Worm (Caenorhabditis elegans): ENCODE data around the gene srxa-15.

Gene srxa-15

DNA sequence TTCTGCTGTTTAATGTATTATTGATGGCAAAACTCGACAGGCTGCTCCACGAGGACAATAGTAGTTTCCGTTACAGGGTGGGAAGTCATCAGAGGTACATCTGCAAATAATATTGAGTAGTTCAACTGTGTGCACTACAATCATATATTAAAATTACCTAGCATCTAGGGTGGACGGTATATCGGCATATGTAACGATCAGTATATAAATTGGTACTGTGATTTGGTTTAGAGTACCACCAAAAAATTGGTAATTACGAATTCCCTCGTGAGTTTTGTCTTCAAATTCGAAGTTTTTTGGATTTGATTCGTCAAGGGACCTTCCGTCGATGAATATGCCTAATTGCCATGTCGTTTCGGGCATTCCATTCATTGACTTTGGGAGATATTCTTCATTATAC lies 5.1 kb upstream of the srxa-15 start, which contains the start of gene ttr-13:
Gene ttr-13 (minus strand): TSS at position 101 of the 400 bp plus-strand sequence.
- TF ChIP-seq fkh-3 (tag; optimal IDR thresholded peaks at IDR 0.05) = no peak
- no peak for TF ChIP-seq lin-40 (tag; optimal IDR thresholded peaks at IDR 0.05)
- no peak for TF ChIP-seq lag-1 (GFP tag; IDR thresholded peaks at IDR 0.05)
- no peak for TF ChIP-seq sptf-2 (GFP tag; optimal IDR thresholded peaks at IDR 0.05)
- TF ChIP-seq sdz-38 (tag; optimal IDR thresholded peaks at IDR 0.05) = no peak
- TF ChIP-seq aptf-2 (GFP tag; conservative IDR thresholded peaks at IDR 0.05) = no peak
- no peak for TF ChIP-seq lir-1 (GFP tag; conservative IDR thresholded peaks at IDR 0.05)
- no peak for TF ChIP-seq snpc-1.3 (tag; optimal IDR thresholded peaks at IDR 0.05; ENCODE audit: insufficient read depth)
- no peak for TF ChIP-seq Y67H2A.10 (GFP tag; conservative IDR thresholded peaks at IDR 0.05)
- TF ChIP-seq efl-1 (GFP tag; optimal IDR thresholded peaks at IDR 0.05) = no peak
- TF ChIP-seq tbp1 (GFP tag; optimal IDR thresholded peaks at IDR 0.05) = no peak
- no peak for TF ChIP-seq C17E4.6 (GFP tag; IDR thresholded peaks at IDR 0.05)
- TF ChIP-seq madf-8 (GFP tag; conservative IDR thresholded peaks at IDR 0.05) = no peak
- TF ChIP-seq akir-1 (GFP tag; optimal IDR thresholded peaks at IDR 0.05) = no peak
- TF ChIP-seq nfya-1 (tag; optimal IDR thresholded peaks at IDR 0.05; ENCODE audit: borderline replicate concordance, insufficient read depth) = no peak
- no peak for TF ChIP-seq ccch-3 (GFP tag; optimal IDR thresholded peaks at IDR 0.05)

DNA sequence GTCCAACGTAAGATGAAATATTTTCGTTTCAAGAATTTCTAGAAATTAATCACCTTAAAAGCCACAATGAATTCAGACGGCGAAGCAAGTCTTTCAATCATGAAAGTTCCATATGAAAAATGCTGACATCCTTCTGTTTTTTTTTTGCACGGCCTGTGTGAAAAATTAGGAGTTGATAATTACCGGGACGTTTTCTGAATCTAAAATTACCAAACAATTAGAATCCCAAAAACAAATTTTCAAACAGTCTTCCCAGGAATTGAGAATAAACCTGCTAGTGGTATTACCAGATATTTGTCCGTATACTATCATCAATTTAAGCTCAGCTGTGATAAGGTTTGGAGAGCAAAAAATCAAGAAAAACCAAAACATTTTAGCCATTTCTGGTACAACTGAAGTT lies 3.7 kb upstream of the srxa-15 start, which contains the start of gene Y44A6B.3:
Gene Y44A6B.3 (minus strand): TSS at position 101 of the 400 bp plus-strand sequence.
- TF ChIP-seq attf-3 (GFP tag; conservative IDR thresholded peaks at IDR 0.05) = no peak
- TF ChIP-seq mel-28 (tag; optimal IDR thresholded peaks at IDR 0.05; ENCODE audit: borderline replicate concordance) = no peak
- TF ChIP-seq madf-6 (GFP tag; IDR thresholded peaks at IDR 0.05) = no peak
- TF ChIP-seq let-607 (tag; optimal IDR thresholded peaks at IDR 0.05) = no peak
- TF ChIP-seq ztf-25 (GFP tag; IDR thresholded peaks at IDR 0.05) = no peak
- no peak for TF ChIP-seq F57C9.4 (tag; optimal IDR thresholded peaks at IDR 0.05)
- TF ChIP-seq lag-1 (GFP tag; IDR thresholded peaks at IDR 0.05) = no peak
- no peak for TF ChIP-seq ztf-22 (GFP tag; optimal IDR thresholded peaks at IDR 0.05)
- TF ChIP-seq atf-7 (tag; optimal IDR thresholded peaks at IDR 0.05) = no peak
- no peak for TF ChIP-seq nfya-2 (GFP tag; IDR thresholded peaks at IDR 0.05)
- no peak for TF ChIP-seq C17E4.6 (GFP tag; IDR thresholded peaks at IDR 0.05)
- TF ChIP-seq rpc-1 (optimal IDR thresholded peaks at IDR 0.05) = no peak
- TF ChIP-seq rpc-1 (tag; optimal IDR thresholded peaks at IDR 0.05) = no peak
- no peak for TF ChIP-seq bed-2 (GFP tag; IDR thresholded peaks at IDR 0.05)
- no peak for TF ChIP-seq T07F8.4 (tag; optimal IDR thresholded peaks at IDR 0.05)
- no peak for TF ChIP-seq nfya-1 (tag; optimal IDR thresholded peaks at IDR 0.05; ENCODE audit: borderline replicate concordance, insufficient read depth)
- TF ChIP-seq F22D6.2 (tag; optimal IDR thresholded peaks at IDR 0.05) = no peak
- TF ChIP-seq snpc-1.1 (tag; optimal IDR thresholded peaks at IDR 0.05; ENCODE audit: insufficient read depth) = no peak
- TF ChIP-seq madf-10 (tag; optimal IDR thresholded peaks at IDR 0.05) = no peak

DNA sequence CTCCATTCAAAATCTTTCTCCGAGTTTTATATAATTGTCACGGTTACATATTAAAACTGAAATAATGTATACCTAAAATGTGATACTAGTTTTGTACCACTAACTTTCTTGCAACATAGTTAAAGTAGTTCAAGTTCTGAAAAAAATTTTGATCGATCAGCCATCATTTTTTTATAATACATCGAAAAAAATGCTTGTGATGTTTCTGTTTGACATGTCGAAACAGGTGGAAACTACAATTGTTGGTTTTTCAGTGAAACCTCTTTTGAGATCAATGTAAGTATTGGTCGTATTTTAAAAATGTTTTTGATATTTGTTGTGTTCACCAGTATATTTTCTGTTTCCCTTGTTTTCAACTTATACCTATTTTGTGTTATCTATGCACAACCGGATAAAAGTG lies 2.7 kb upstream of the srxa-15 start, which contains the start of gene srxa-14:
Gene srxa-14 (plus strand): TSS at position 301 of the 400 bp plus-strand sequence.
- TF ChIP-seq F39B2.1 (GFP tag; IDR thresholded peaks at IDR 0.05) (no peak), lin-35 (GFP tag; optimal IDR thresholded peaks at IDR 0.05) (no peak), xnd-1 (tag; optimal IDR thresholded peaks at IDR 0.05) (no peak), aptf-2 (GFP tag; conservative IDR thresholded peaks at IDR 0.05) (no peak), dpff-1 (tag; optimal IDR thresholded peaks at IDR 0.05) (no peak), B0261.1 (tag; optimal IDR thresholded peaks at IDR 0.05) (no peak), hlh-26 (GFP tag; conservative IDR thresholded peaks at IDR 0.05) (no peak), F33H1.4 (GFP tag; IDR thresholded peaks at IDR 0.05) (no peak), madf-10 (tag; optimal IDR thresholded peaks at IDR 0.05) (no peak), ama-1 (optimal IDR thresholded peaks at IDR 0.05) (no peak), ama-1 (GFP tag; optimal IDR thresholded peaks at IDR 0.05) (no peak), T26A5.8 (tag; optimal IDR thresholded peaks at IDR 0.05) (no peak), cebp-1 (GFP tag; IDR thresholded peaks at IDR 0.05) (no peak), cebp-1 (tag; optimal IDR thresholded peaks at IDR 0.05) (no peak), ets-4 (GFP tag; optimal IDR thresholded peaks at IDR 0.05) (no peak)

Data from whole organism, young adult.